Worm (Caenorhabditis elegans) whole organism, L4 larva: ENCODE results near the gene T10D4.6.

Experiments used
- R02D3.7 ChIP-seq: fragments of 150-350 bp; sonication (generic microtip); optimal IDR thresholded peaks from 3 replicates; lab custom pipeline; 2014; ENCODE audit warnings: missing biosample characterization, missing genetic modification characterization
- aly-2 ChIP-seq: sonication (generic microtip); optimal IDR thresholded peaks from 2 replicates; lab custom pipeline; 2018; ENCODE audit warnings: missing biosample characterization, missing genetic modification characterization
- ceh-44 ChIP-seq: fragments of 200-800 bp; sonication (Bioruptor generic); IDR thresholded peaks from 2 replicates; pipeline ENCODE4 v1.3.6; 2022; ENCODE audit warnings: missing genetic modification reagents, missing genetic modification characterization, missing compliant biosample characterization
- ceh-82 ChIP-seq: sonication (generic microtip); optimal IDR thresholded peaks from 2 replicates; lab custom pipeline; 2017; ENCODE audit warnings: missing biosample characterization, missing genetic modification characterization
- daf-12 ChIP-seq: fragments of 150-350 bp; optimal IDR thresholded peaks from 2 replicates; lab custom pipeline; 2014; ENCODE audit warnings: missing biosample characterization, missing genetic modification reagents, missing genetic modification characterization
- fos-1 ChIP-seq: fragments of 150-350 bp; optimal IDR thresholded peaks from 2 replicates; lab custom pipeline; 2014; ENCODE audit warnings: missing biosample characterization, missing genetic modification characterization
- lin-13 ChIP-seq: fragments of 150-350 bp; optimal IDR thresholded peaks from 2 replicates; lab custom pipeline; 2014; ENCODE audit warnings: missing biosample characterization, missing genetic modification reagents, missing genetic modification characterization
- nhr-11 ChIP-seq: fragments of 150-350 bp; optimal IDR thresholded peaks from 2 replicates; lab custom pipeline; 2014; ENCODE audit warnings: missing biosample characterization, missing genetic modification characterization
- nhr-76 ChIP-seq: fragments of 150-350 bp; optimal IDR thresholded peaks from 2 replicates; lab custom pipeline; 2014; ENCODE audit warnings: missing biosample characterization, missing genetic modification characterization
- nhr-77 ChIP-seq: fragments of 150-350 bp; optimal IDR thresholded peaks from 2 replicates; lab custom pipeline; 2014; ENCODE audit warnings: missing biosample characterization, missing genetic modification characterization
- pqm-1 ChIP-seq: sonication (generic microtip); optimal IDR thresholded peaks from 2 replicates; lab custom pipeline; 2017; ENCODE audit warnings: missing biosample characterization, missing genetic modification characterization
- set-16 ChIP-seq: fragments of 200-800 bp; sonication (Bioruptor generic); IDR thresholded peaks from 2 replicates; pipeline ENCODE4 v1.3.6; 2022; ENCODE audit warnings: missing genetic modification reagents, missing genetic modification characterization, missing compliant biosample characterization

DNA sequence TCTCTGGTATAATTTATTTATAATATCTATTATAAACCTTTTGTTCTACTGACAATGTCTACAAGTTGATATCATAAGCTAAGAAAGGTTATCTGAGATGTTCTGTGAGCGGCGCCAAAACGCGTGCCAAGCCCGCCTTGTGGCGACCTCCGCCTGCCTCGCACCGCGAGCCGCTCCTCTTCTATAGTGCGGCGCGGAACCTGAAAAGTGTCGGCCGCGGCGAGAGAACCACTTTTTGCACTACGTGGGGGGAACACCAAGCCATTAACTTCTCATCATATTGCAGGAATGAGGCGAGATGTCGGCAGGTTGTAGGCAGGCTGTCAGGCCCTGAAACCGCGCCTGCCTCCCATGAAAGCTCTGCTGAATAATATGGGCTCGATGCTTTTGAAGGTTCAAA lies 5.8 kb upstream of the T10D4.6 start:
- TF ChIP-seq set-16 (GFP tag; lab: Robert Waterston, UW) (peak; percentile 88), daf-12 (no peak), nhr-77 (no peak), ceh-82 (no peak), pqm-1 (tag; lab: Kevin White, UChicago) (no peak), nhr-76 (no peak), lin-13 (GFP tag; lab: Kevin White, UChicago) (no peak), aly-2 (tag; lab: Kevin White, UChicago) (no peak), ceh-44 (no peak), nhr-11 (tag; lab: Kevin White, UChicago) (no peak), R02D3.7 (no peak), fos-1 (tag; lab: Kevin White, UChicago) (no peak)
